Worm (Caenorhabditis elegans): ENCODE results near the gene srg-1.

The srg-1 gene

ce11 chrIII:6270277-6270676 is 12.1 kb upstream of the srg-1 start, which contains the start of gene srg-3:
TSS of gene srg-3 (minus strand) at chrIII:6270377.
- TF ChIP-seq hmg-1.2 (GFP tag; IDR thresholded peaks at IDR 0.05), result no peak
- TF ChIP-seq ama-1 (optimal IDR thresholded peaks at IDR 0.05), result no peak
- no peak for TF ChIP-seq ama-1 (GFP tag; optimal IDR thresholded peaks at IDR 0.05)
- no peak for TF ChIP-seq T07F8.4 (tag; optimal IDR thresholded peaks at IDR 0.05)
- TF ChIP-seq C06A6.2 (GFP tag; conservative IDR thresholded peaks at IDR 0.05), result no peak
- no peak for TF ChIP-seq ztf-18 (tag; optimal IDR thresholded peaks at IDR 0.05)
- TF ChIP-seq B0019.2 (GFP tag; conservative IDR thresholded peaks at IDR 0.05), result no peak
- TF ChIP-seq ztf-22 (GFP tag; optimal IDR thresholded peaks at IDR 0.05), result no peak
- TF ChIP-seq Y53G8AR.9 (GFP tag; conservative IDR thresholded peaks at IDR 0.05), result no peak
- TF ChIP-seq attf-6 (GFP tag; IDR thresholded peaks at IDR 0.05), result no peak
- no peak for TF ChIP-seq F22D6.2 (tag; optimal IDR thresholded peaks at IDR 0.05)
- TF ChIP-seq nfya-2 (GFP tag; IDR thresholded peaks at IDR 0.05), result no peak
- no peak for TF ChIP-seq madf-3 (GFP tag; IDR thresholded peaks at IDR 0.05)
- no peak for TF ChIP-seq unc-130 (GFP tag; optimal IDR thresholded peaks at IDR 0.05)
- no peak for TF ChIP-seq K11D2.4 (GFP tag; IDR thresholded peaks at IDR 0.05)
- TF ChIP-seq sdz-38 (tag; optimal IDR thresholded peaks at IDR 0.05), result no peak
- no peak for TF ChIP-seq ceh-100 (GFP tag; IDR thresholded peaks at IDR 0.05)
- no peak for TF ChIP-seq F23B12.7 (tag; optimal IDR thresholded peaks at IDR 0.05; ENCODE audit: insufficient read depth)

ce11 chrIII:6268061-6268460 is 9.9 kb upstream of the srg-1 start, which contains the start of gene srg-7:
TSS of gene srg-7 (minus strand) at chrIII:6268161.
- TF ChIP-seq lin-35 (GFP tag; optimal IDR thresholded peaks at IDR 0.05) (no peak), rec-8 (tag; optimal IDR thresholded peaks at IDR 0.05) (no peak), Y79H2A.3 (GFP tag; conservative IDR thresholded peaks at IDR 0.05) (no peak)

ce11 chrIII:6265911-6266310 is 7.7 kb upstream of the srg-1 start, which contains the start of gene srg-6:
TSS of gene srg-6 (minus strand) at chrIII:6266011.
- TF ChIP-seq rpc-1 (optimal IDR thresholded peaks at IDR 0.05), result no peak
- no peak for TF ChIP-seq rpc-1 (tag; optimal IDR thresholded peaks at IDR 0.05)
- TF ChIP-seq T26A5.8 (tag; optimal IDR thresholded peaks at IDR 0.05), result no peak
- TF ChIP-seq hrde-1 (tag; optimal IDR thresholded peaks at IDR 0.05; ENCODE audit: borderline replicate concordance), result no peak
- TF ChIP-seq nfyb-1 (GFP tag; IDR thresholded peaks at IDR 0.05), result no peak
- TF ChIP-seq ceh-79 (tag; optimal IDR thresholded peaks at IDR 0.05), result no peak
- no peak for TF ChIP-seq madf-8 (GFP tag; conservative IDR thresholded peaks at IDR 0.05)
- no peak for TF ChIP-seq B0261.1 (tag; optimal IDR thresholded peaks at IDR 0.05)
- no peak for TF ChIP-seq Y56A3A.18 (GFP tag; IDR thresholded peaks at IDR 0.05)
- no peak for TF ChIP-seq attf-6 (GFP tag; IDR thresholded peaks at IDR 0.05)
- no peak for TF ChIP-seq gei-17 (GFP tag; optimal IDR thresholded peaks at IDR 0.05)

ce11 chrIII:6264447-6264846 is 6.3 kb upstream of the srg-1 start, which contains the start of gene srg-5:
TSS of gene srg-5 (minus strand) at chrIII:6264547.
- no peak for TF ChIP-seq ama-1 (optimal IDR thresholded peaks at IDR 0.05)
- no peak for TF ChIP-seq ama-1 (GFP tag; optimal IDR thresholded peaks at IDR 0.05)
- no peak for TF ChIP-seq D2030.7 (GFP tag; IDR thresholded peaks at IDR 0.05)
- TF ChIP-seq F23B12.7 (tag; optimal IDR thresholded peaks at IDR 0.05; ENCODE audit: insufficient read depth), result no peak
- no peak for TF ChIP-seq lag-1 (GFP tag; IDR thresholded peaks at IDR 0.05)
- TF ChIP-seq pbrm-1 (GFP tag; IDR thresholded peaks at IDR 0.05), result no peak
- TF ChIP-seq mes-4 (tag; optimal IDR thresholded peaks at IDR 0.05), result no peak
- TF ChIP-seq akir-1 (GFP tag; optimal IDR thresholded peaks at IDR 0.05), result no peak
- TF ChIP-seq hrde-1 (tag; optimal IDR thresholded peaks at IDR 0.05; ENCODE audit: borderline replicate concordance), result no peak
- TF ChIP-seq F57A8.1 (GFP tag; optimal IDR thresholded peaks at IDR 0.05), result no peak
- no peak for TF ChIP-seq Y56A3A.18 (GFP tag; IDR thresholded peaks at IDR 0.05)
- no peak for TF ChIP-seq him-1 (tag; optimal IDR thresholded peaks at IDR 0.05)
- no peak for TF ChIP-seq snpc-1.3 (tag; optimal IDR thresholded peaks at IDR 0.05; ENCODE audit: insufficient read depth)
- TF ChIP-seq somi-1 (GFP tag; optimal IDR thresholded peaks at IDR 0.05), result no peak
- no peak for TF ChIP-seq egl-44 (GFP tag; IDR thresholded peaks at IDR 0.05)
- TF ChIP-seq ztf-25 (GFP tag; IDR thresholded peaks at IDR 0.05), result no peak

Data from whole organism, young adult.